Worm (Caenorhabditis elegans): ENCODE data around the gene fbxa-15.

fbxa-15 gene

ce11 chrIII:1307333-1307732 lies 14.1 kb downstream of the fbxa-15 start:
- no peak for TF ChIP-seq lin-39 (tag; optimal IDR thresholded peaks at IDR 0.05)
- peak; percentile 23 for TF ChIP-seq aha-1 (tag)
- TF ChIP-seq unc-62 (GFP tag; optimal IDR thresholded peaks at IDR 0.05 in 1 of 2): peak in 1 of 2 experiments; percentile 77
- no peak for TF ChIP-seq unc-62 (tag; optimal IDR thresholded peaks at IDR 0.05)

ce11 chrIII:1303414-1303813 lies 18.0 kb downstream of the fbxa-15 start, which contains the start of gene fbxa-75:
Gene fbxa-75, plus strand, starts transcription at chrIII:1303714.
- TF ChIP-seq Y105C5A.15 (GFP tag; IDR thresholded peaks at IDR 0.05) (no peak), unc-62 (GFP tag; optimal IDR thresholded peaks at IDR 0.05 in 1 of 2) (peak in 1 of 2 experiments; percentile 16), unc-62 (tag; optimal IDR thresholded peaks at IDR 0.05) (no peak)

DNA sequence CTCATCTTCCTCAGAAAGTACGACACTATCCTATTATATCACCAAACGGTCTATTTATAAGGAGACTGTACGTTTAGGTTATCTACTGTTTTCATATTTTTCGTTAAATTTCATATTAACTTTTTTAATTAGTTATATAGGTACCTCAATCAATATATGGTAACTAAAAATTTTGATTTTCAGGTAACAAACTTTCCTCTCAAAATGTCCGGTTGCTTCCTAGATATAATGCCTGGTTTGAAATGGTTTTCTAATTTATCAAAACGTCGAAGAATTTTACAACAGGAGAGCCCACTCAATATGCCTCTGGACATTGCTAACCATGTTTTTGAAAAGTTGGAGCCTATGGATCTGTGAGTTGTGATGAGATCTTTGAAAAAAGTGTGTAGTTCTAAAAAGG lies 23.9 kb downstream of the fbxa-15 start, which contains the start of gene fbxa-28:
Gene fbxa-28, plus strand, starts transcription at position 301 of the 400 bp plus-strand sequence.
- TF ChIP-seq lin-29 (GFP tag; IDR thresholded peaks at IDR 0.05): no peak
- TF ChIP-seq madf-5 (GFP tag; IDR thresholded peaks at IDR 0.05): no peak
- TF ChIP-seq nhr-6 (tag; optimal IDR thresholded peaks at IDR 0.05): no peak
- no peak for TF ChIP-seq daf-16 (GFP tag; optimal IDR thresholded peaks at IDR 0.05)
- no peak for TF ChIP-seq daf-16 (tag; optimal IDR thresholded peaks at IDR 0.05)
- no peak for TF ChIP-seq aha-1 (tag)
- no peak for TF ChIP-seq ZK546.5 (tag; optimal IDR thresholded peaks at IDR 0.05)
- TF ChIP-seq nhr-48 (tag; optimal IDR thresholded peaks at IDR 0.05): no peak
- no peak for TF ChIP-seq attf-4 (tag; optimal IDR thresholded peaks at IDR 0.05)
- no peak for TF ChIP-seq rbr-2 (tag; optimal IDR thresholded peaks at IDR 0.05)
- TF ChIP-seq hlh-30 (tag; optimal IDR thresholded peaks at IDR 0.05; ENCODE audit: insufficient read depth): no peak

ce11 chrIII:1295149-1295716 lies 26.2 kb downstream of the fbxa-15 start, which contains the start of gene fbxa-35:
Gene fbxa-35, plus strand, starts transcription at chrIII:1295666.
- TF ChIP-seq fkh-10 (GFP tag; optimal IDR thresholded peaks at IDR 0.05) (no peak), daf-16 (GFP tag; optimal IDR thresholded peaks at IDR 0.05) (no peak), daf-16 (tag; optimal IDR thresholded peaks at IDR 0.05) (peak; percentile 45), nhr-77 (tag; optimal IDR thresholded peaks at IDR 0.05) (peak; percentile 54), unc-62 (GFP tag; optimal IDR thresholded peaks at IDR 0.05 in 1 of 2) (peak in 1 of 2 experiments; percentile 85), unc-62 (tag; optimal IDR thresholded peaks at IDR 0.05) (no peak), hlh-30 (tag; optimal IDR thresholded peaks at IDR 0.05; ENCODE audit: insufficient read depth) (no peak), pqm-1 (tag; optimal IDR thresholded peaks at IDR 0.05) (peak; percentile 79), nhr-28 (tag; optimal IDR thresholded peaks at IDR 0.05) (peak; percentile 65)

DNA sequence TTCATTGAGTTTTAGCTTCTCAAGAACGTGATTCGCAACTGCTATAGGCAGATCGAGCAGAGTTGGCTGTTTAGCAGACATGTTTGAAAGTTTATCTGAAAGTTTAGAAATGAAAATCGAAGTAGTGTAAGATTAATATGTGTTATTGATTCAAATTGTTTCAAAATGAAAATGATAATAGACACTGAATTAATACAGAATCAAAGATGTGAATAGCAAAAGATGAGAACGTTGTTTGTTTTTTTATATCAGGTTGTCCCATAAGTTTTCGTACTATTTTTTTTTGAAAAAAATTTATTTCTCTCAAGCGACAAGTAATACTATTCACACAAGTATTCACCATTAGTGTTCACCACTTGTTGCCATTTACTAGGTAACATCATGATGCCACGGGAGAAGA lies 28.3 kb downstream of the fbxa-15 start, which contains the start of gene fbxa-36:
Gene fbxa-36, minus strand, starts transcription at position 101 of the 400 bp plus-strand sequence.
- TF ChIP-seq madf-5 (GFP tag; IDR thresholded peaks at IDR 0.05) (no peak), tag-97 (GFP tag; IDR thresholded peaks at IDR 0.05) (no peak), daf-16 (GFP tag; optimal IDR thresholded peaks at IDR 0.05) (no peak), daf-16 (tag; optimal IDR thresholded peaks at IDR 0.05) (no peak), hmg-1.1 (GFP tag; IDR thresholded peaks at IDR 0.05) (no peak), hlh-11 (tag; optimal IDR thresholded peaks at IDR 0.05) (no peak), lim-7 (GFP tag; IDR thresholded peaks at IDR 0.05) (no peak), unc-39 (tag; optimal IDR thresholded peaks at IDR 0.05) (no peak), dpl-1 (GFP tag; optimal IDR thresholded peaks at IDR 0.05) (no peak), ama-1 (optimal IDR thresholded peaks at IDR 0.05) (no peak), mep-1 (tag; optimal IDR thresholded peaks at IDR 0.05) (no peak), zag-1 (tag; optimal IDR thresholded peaks at IDR 0.05) (no peak)

ce11 chrIII:1289139-1289538 lies 32.3 kb downstream of the fbxa-15 start:
- TF ChIP-seq ztf-7 (tag; optimal IDR thresholded peaks at IDR 0.05) (no peak), dpl-1 (GFP tag; optimal IDR thresholded peaks at IDR 0.05) (no peak), daf-16 (GFP tag; optimal IDR thresholded peaks at IDR 0.05) (no peak), daf-16 (tag; optimal IDR thresholded peaks at IDR 0.05) (peak; percentile 18), vab-7 (GFP tag; IDR thresholded peaks at IDR 0.05) (no peak), sdz-12 (GFP tag; optimal IDR thresholded peaks at IDR 0.05) (no peak), mxl-2 (GFP tag; conservative IDR thresholded peaks at IDR 0.05) (no peak), nhr-237 (tag; optimal IDR thresholded peaks at IDR 0.05) (no peak), duxl-1 (tag; optimal IDR thresholded peaks at IDR 0.05; ENCODE audit: poor library complexity) (no peak), nhr-28 (tag; optimal IDR thresholded peaks at IDR 0.05) (peak; percentile 39), aly-2 (tag; optimal IDR thresholded peaks at IDR 0.05) (no peak), pqm-1 (tag; optimal IDR thresholded peaks at IDR 0.05) (peak; percentile 53), mdl-1 (tag; optimal IDR thresholded peaks at IDR 0.05) (no peak), set-16 (GFP tag; IDR thresholded peaks at IDR 0.05) (no peak)

Measured in whole organism, L4 larva.